Fruit fly (Drosophila melanogaster): ENCODE results near the gene Parg.

The Parg gene

dm6 chrX:3679921-3680702, 8.8 kb upstream of the Parg start:
- TF ChIP-seq dl (GFP tag; optimal IDR thresholded peaks at IDR 0.05; ENCODE audit: insufficient read depth in 1 of 2, partially characterized antibody in 2 of 2) (peak; percentile 48 to 77), usp (GFP tag; optimal IDR thresholded peaks at IDR 0.05) (no peak), dmrt93B (GFP tag; optimal IDR thresholded peaks at IDR 0.05) (peak; percentile 8), Dfd (GFP tag; optimal IDR thresholded peaks at IDR 0.05) (no peak), jim (GFP tag; optimal IDR thresholded peaks at IDR 0.05) (peak; percentile 40), br (GFP tag; optimal IDR thresholded peaks at IDR 0.05) (no peak), h (GFP tag; optimal IDR thresholded peaks at IDR 0.05) (peak; percentile 43), OdsH (GFP tag; optimal IDR thresholded peaks at IDR 0.05) (peak; percentile 39), Mio (GFP tag; optimal IDR thresholded peaks at IDR 0.05) (no peak), rgr (GFP tag; optimal IDR thresholded peaks at IDR 0.05) (peak; percentile 27), Vsx2 (GFP tag; optimal IDR thresholded peaks at IDR 0.05; ENCODE audit: partially characterized antibody) (peak; percentile 72), sage (GFP tag; optimal IDR thresholded peaks at IDR 0.05) (peak; percentile 9), foxo (GFP tag; optimal IDR thresholded peaks at IDR 0.05) (peak in 1 of 2 experiments; percentile 37), pan (optimal IDR thresholded peaks at IDR 0.05) (no peak), Jra (GFP tag; optimal IDR thresholded peaks at IDR 0.05) (peak; percentile 0), Sp1 (GFP tag; optimal IDR thresholded peaks at IDR 0.05) (peak; percentile 61), Hr78 (GFP tag; optimal IDR thresholded peaks at IDR 0.05) (no peak), woc (GFP tag; optimal IDR thresholded peaks at IDR 0.05) (peak; percentile 37), HLH106 (tag; optimal IDR thresholded peaks at IDR 0.05) (peak; percentile 45), lola (GFP tag; optimal IDR thresholded peaks at IDR 0.05) (no peak), N (GFP tag; optimal IDR thresholded peaks at IDR 0.05) (no peak), CG32264 (GFP tag; optimal IDR thresholded peaks at IDR 0.05) (peak; percentile 33), GATAd (GFP tag; optimal IDR thresholded peaks at IDR 0.05) (no peak), Abd-B (GFP tag; optimal IDR thresholded peaks at IDR 0.05) (no peak), tai (GFP tag; optimal IDR thresholded peaks at IDR 0.05) (no peak), ey (GFP tag; optimal IDR thresholded peaks at IDR 0.05) (no peak), dsf (GFP tag; optimal IDR thresholded peaks at IDR 0.05; ENCODE audit: borderline replicate concordance) (no peak), sv (GFP tag; optimal IDR thresholded peaks at IDR 0.05) (no peak), Dif (GFP tag; optimal IDR thresholded peaks at IDR 0.05; ENCODE audit: partially characterized antibody) (peak; percentile 69), brk (GFP tag; optimal IDR thresholded peaks at IDR 0.05) (peak; percentile 23), Hnf4 (GFP tag; optimal IDR thresholded peaks at IDR 0.05) (no peak), psq (GFP tag; optimal IDR thresholded peaks at IDR 0.05) (peak; percentile 86), Rel (GFP tag; optimal IDR thresholded peaks at IDR 0.05) (peak; percentile 74), Rel (tag; optimal IDR thresholded peaks at IDR 0.05) (peak; percentile 44), Hr83 (GFP tag; optimal IDR thresholded peaks at IDR 0.05; ENCODE audit: poor library complexity, severe bottlenecking) (no peak), CrebA (GFP tag; optimal IDR thresholded peaks at IDR 0.05; ENCODE audit: borderline replicate concordance) (peak; percentile 89), CG9705 (GFP tag; optimal IDR thresholded peaks at IDR 0.05) (no peak), Myc (optimal IDR thresholded peaks at IDR 0.05) (no peak), fru (GFP tag; optimal IDR thresholded peaks at IDR 0.05) (peak; percentile 52)

- TF ChIP-seq Rel (GFP tag; optimal IDR thresholded peaks at IDR 0.05): peak; percentile 29
- TF ChIP-seq Rel (tag; optimal IDR thresholded peaks at IDR 0.05): peak; percentile 42
- peak; percentile 72 for TF ChIP-seq rgr (GFP tag; optimal IDR thresholded peaks at IDR 0.05)
- TF ChIP-seq CrebA (GFP tag; optimal IDR thresholded peaks at IDR 0.05; ENCODE audit: borderline replicate concordance): no peak
- no peak for TF ChIP-seq dsf (GFP tag; optimal IDR thresholded peaks at IDR 0.05; ENCODE audit: borderline replicate concordance)
- TF ChIP-seq jim (GFP tag; optimal IDR thresholded peaks at IDR 0.05): no peak
- TF ChIP-seq CG9705 (GFP tag; optimal IDR thresholded peaks at IDR 0.05): peak; percentile 30
- TF ChIP-seq tai (GFP tag; optimal IDR thresholded peaks at IDR 0.05): no peak
- no peak for TF ChIP-seq Myc (optimal IDR thresholded peaks at IDR 0.05)
- TF ChIP-seq Abd-B (GFP tag; optimal IDR thresholded peaks at IDR 0.05): no peak
- peak; percentile 95 for TF ChIP-seq dmrt93B (GFP tag; optimal IDR thresholded peaks at IDR 0.05)
- peak; percentile 5 for TF ChIP-seq woc (GFP tag; optimal IDR thresholded peaks at IDR 0.05)
- TF ChIP-seq HLH106 (tag; optimal IDR thresholded peaks at IDR 0.05): peak; percentile 91
- TF ChIP-seq ey (GFP tag; optimal IDR thresholded peaks at IDR 0.05): peak; percentile 55
- TF ChIP-seq fru (GFP tag; optimal IDR thresholded peaks at IDR 0.05): peak; percentile 79
- no peak for TF ChIP-seq lola (GFP tag; optimal IDR thresholded peaks at IDR 0.05)
- peak; percentile 55 for TF ChIP-seq h (GFP tag; optimal IDR thresholded peaks at IDR 0.05)
- no peak for TF ChIP-seq N (GFP tag; optimal IDR thresholded peaks at IDR 0.05)
- peak; percentile 13 for TF ChIP-seq sv (GFP tag; optimal IDR thresholded peaks at IDR 0.05)
- TF ChIP-seq GATAd (GFP tag; optimal IDR thresholded peaks at IDR 0.05): no peak
- TF ChIP-seq psq (GFP tag; optimal IDR thresholded peaks at IDR 0.05): peak; percentile 94
- TF ChIP-seq Jra (GFP tag; optimal IDR thresholded peaks at IDR 0.05): no peak
- TF ChIP-seq usp (GFP tag; optimal IDR thresholded peaks at IDR 0.05): no peak
- peak; percentile 92 for TF ChIP-seq Sp1 (GFP tag; optimal IDR thresholded peaks at IDR 0.05)
- TF ChIP-seq OdsH (GFP tag; optimal IDR thresholded peaks at IDR 0.05): peak; percentile 71
- peak; percentile 34 for TF ChIP-seq br (GFP tag; optimal IDR thresholded peaks at IDR 0.05)
- no peak for TF ChIP-seq Hr83 (GFP tag; optimal IDR thresholded peaks at IDR 0.05; ENCODE audit: poor library complexity, severe bottlenecking)
- TF ChIP-seq sage (GFP tag; optimal IDR thresholded peaks at IDR 0.05): no peak
- TF ChIP-seq brk (GFP tag; optimal IDR thresholded peaks at IDR 0.05): peak; percentile 7
- no peak for TF ChIP-seq Vsx2 (GFP tag; optimal IDR thresholded peaks at IDR 0.05; ENCODE audit: partially characterized antibody)
- peak; percentile 92 for TF ChIP-seq Dif (GFP tag; optimal IDR thresholded peaks at IDR 0.05; ENCODE audit: partially characterized antibody)
- TF ChIP-seq CG32264 (GFP tag; optimal IDR thresholded peaks at IDR 0.05): no peak
- peak in 1 of 2 experiments; percentile 82 for TF ChIP-seq foxo (GFP tag; optimal IDR thresholded peaks at IDR 0.05)
- TF ChIP-seq Hr78 (GFP tag; optimal IDR thresholded peaks at IDR 0.05): no peak
- peak; percentile 10 for TF ChIP-seq Dfd (GFP tag; optimal IDR thresholded peaks at IDR 0.05)
- no peak for TF ChIP-seq pan (optimal IDR thresholded peaks at IDR 0.05)
- no peak for TF ChIP-seq Hnf4 (GFP tag; optimal IDR thresholded peaks at IDR 0.05)
- TF ChIP-seq Mio (GFP tag; optimal IDR thresholded peaks at IDR 0.05): no peak
- TF ChIP-seq dl (GFP tag; optimal IDR thresholded peaks at IDR 0.05; ENCODE audit: insufficient read depth in 1 of 2, partially characterized antibody in 2 of 2): peak; percentile 87 to 90
These were observed 6.6 kb upstream of the Parg start for dm6 chrX:3677847-3678411.
